Worm (Caenorhabditis elegans) whole organism, early embryonic: ENCODE data around the gene R144.13.
A peak's percentile ranks its signal among the peaks of the same experiment; 100 is the strongest.

ENCODE experiments used
- B0310.2 ChIP-seq: sonication (generic microtip); optimal IDR thresholded peaks from 2 replicates; lab custom pipeline; 2016; ENCODE audit warnings: mild to moderate bottlenecking, missing genetic modification characterization, missing compliant biosample characterization
- F13C5.2 ChIP-seq: sonication (generic microtip); optimal IDR thresholded peaks from 2 replicates; lab custom pipeline; 2017; ENCODE audit warnings: mild to moderate bottlenecking, missing genetic modification characterization, inconsistent platforms, missing compliant biosample characterization
- ama-1 ChIP-seq: fragments of 150-350 bp; optimal IDR thresholded peaks from 2 replicates; lab custom pipeline; 2014
- ceh-13 ChIP-seq: fragments of 200-800 bp; sonication (Bioruptor generic); optimal IDR thresholded peaks from 2 replicates; lab custom pipeline; 2018; ENCODE audit warnings: mild to moderate bottlenecking, missing genetic modification characterization, missing compliant biosample characterization
- ceh-36 ChIP-seq: sonication (generic microtip); optimal IDR thresholded peaks from 2 replicates; lab custom pipeline; 2016; ENCODE audit warnings: missing genetic modification characterization, inconsistent platforms, missing compliant biosample characterization
- flt-1 ChIP-seq: fragments of 200-800 bp; sonication (Bioruptor generic); IDR thresholded peaks from 2 replicates; pipeline ENCODE4 v1.3.6; 2022; ENCODE audit warnings: missing genetic modification characterization, missing compliant biosample characterization
- hmbx-1 ChIP-seq: sonication (generic microtip); optimal IDR thresholded peaks from 2 replicates; lab custom pipeline; 2016; ENCODE audit warnings: mild to moderate bottlenecking, missing genetic modification characterization, missing compliant biosample characterization
- pes-1 ChIP-seq: fragments of 200-800 bp; sonication (Bioruptor generic); IDR thresholded peaks from 2 replicates; pipeline ENCODE4 v1.3.6; 2022; ENCODE audit warnings: missing genetic modification reagents, missing genetic modification characterization, missing compliant biosample characterization
- tbx-11 ChIP-seq: fragments of 200-800 bp; sonication (Bioruptor generic); IDR thresholded peaks from 2 replicates; pipeline ENCODE4 v1.3.6; 2022; ENCODE audit warnings: missing genetic modification characterization, missing compliant biosample characterization

- TF ChIP-seq flt-1 (no peak), ceh-36 (no peak), ama-1 (lab: Kevin White, UChicago) (no peak), ceh-13 (no peak), F13C5.2 (peak; percentile 74), B0310.2 (no peak), hmbx-1 (tag; lab: Kevin White, UChicago) (no peak), tbx-11 (GFP tag; lab: Robert Waterston, UW) (0 out of 2 replicates have a peak, but pooled peaks have one; percentile 3), pes-1 (GFP tag; lab: Robert Waterston, UW) (peak; percentile 48; the same call in 1 of the 2 replicates)
Measured at ce11 chrIII:5013915-5014346, 9.1 kb upstream of the R144.13 start.
